Fruit fly (Drosophila melanogaster): Measurements from ENCODE around the gene sinah.

Gene sinah

dm6 chr3L:16862284-16862683 is 3.4 kb downstream of the sinah start, which contains the start of gene Rh4 (continued):
- TF ChIP-seq CG11093 (GFP tag; IDR thresholded peaks at IDR 0.05) (no peak), CG30403 (GFP tag; optimal IDR thresholded peaks at IDR 0.05) (no peak), gcm2 (GFP tag; optimal IDR thresholded peaks at IDR 0.05) (no peak), Spps (tag; optimal IDR thresholded peaks at IDR 0.05) (no peak), Optix (GFP tag; IDR thresholded peaks at IDR 0.05) (0 out of 3 replicates have a peak, but pooled peaks have one; percentile 24), ac (GFP tag; optimal IDR thresholded peaks at IDR 0.05) (no peak), mld (GFP tag; IDR thresholded peaks at IDR 0.05; ENCODE audit: partially characterized antibody) (0 out of 3 replicates have a peak, but pooled peaks have one; percentile 14), CG6765 (GFP tag; optimal IDR thresholded peaks at IDR 0.05) (no peak), Pdp1 (GFP tag; optimal IDR thresholded peaks at IDR 0.05) (peak in 1 of 2 experiments; percentile 77), Rx (GFP tag; IDR thresholded peaks at IDR 0.05) (0 out of 2 replicates have a peak, but pooled peaks have one; percentile 19), pb (GFP tag; optimal IDR thresholded peaks at IDR 0.05) (no peak), CG11456 (GFP tag; IDR thresholded peaks at IDR 0.05) (0 out of 3 replicates have a peak, but pooled peaks have one; percentile 53), CG4854 (GFP tag; optimal IDR thresholded peaks at IDR 0.05) (no peak), org-1 (GFP tag; optimal IDR thresholded peaks at IDR 0.05) (no peak), dimm (GFP tag; IDR thresholded peaks at IDR 0.05) (no peak), insv (GFP tag; optimal IDR thresholded peaks at IDR 0.05) (no peak), YL-1 (GFP tag; optimal IDR thresholded peaks at IDR 0.05) (no peak), CG11696 (GFP tag; IDR thresholded peaks at IDR 0.05) (peak; percentile 9; the same call in 1 of the 2 replicates), ci (GFP tag; IDR thresholded peaks at IDR 0.05) (peak; percentile 28; the same call in 1 of the 3 replicates), Max (GFP tag; optimal IDR thresholded peaks at IDR 0.05) (no peak), seq (GFP tag; IDR thresholded peaks at IDR 0.05) (no peak), wdn (GFP tag; IDR thresholded peaks at IDR 0.05) (no peak), CG2116 (GFP tag; optimal IDR thresholded peaks at IDR 0.05) (no peak), vvl (GFP tag; IDR thresholded peaks at IDR 0.05) (no peak), p53 (GFP tag; optimal IDR thresholded peaks at IDR 0.05) (no peak), Bteb2 (GFP tag; optimal IDR thresholded peaks at IDR 0.05) (no peak)

- TF ChIP-seq pzg (GFP tag; optimal IDR thresholded peaks at IDR 0.05) (peak; percentile 76), gfzf (GFP tag; optimal IDR thresholded peaks at IDR 0.05) (peak; percentile 26), CG6689 (GFP tag; IDR thresholded peaks at IDR 0.05) (no peak), BEAF-32 (GFP tag; optimal IDR thresholded peaks at IDR 0.05) (peak; percentile 10), MBD-R2 (GFP tag; IDR thresholded peaks at IDR 0.05) (peak; percentile 84), sob (GFP tag; IDR thresholded peaks at IDR 0.05) (0 out of 2 replicates have a peak, but pooled peaks have one; percentile 27), MESR4 (GFP tag; optimal IDR thresholded peaks at IDR 0.05) (peak; percentile 84), da (GFP tag; optimal IDR thresholded peaks at IDR 0.05) (no peak), CG8924 (tag; optimal IDR thresholded peaks at IDR 0.05) (no peak), Ets97D (GFP tag; optimal IDR thresholded peaks at IDR 0.05) (peak; percentile 37), Mad (GFP tag; optimal IDR thresholded peaks at IDR 0.05) (no peak), Sry-δ (GFP tag; optimal IDR thresholded peaks at IDR 0.05) (peak; percentile 13), CG3995 (GFP tag; optimal IDR thresholded peaks at IDR 0.05) (peak; percentile 50), CG3847 (GFP tag; IDR thresholded peaks at IDR 0.05) (peak; percentile 43; the same call in 1 of the 2 replicates), Gsc (GFP tag; IDR thresholded peaks at IDR 0.05) (no peak), YL-1 (GFP tag; optimal IDR thresholded peaks at IDR 0.05) (peak; percentile 12), Myb (GFP tag; optimal IDR thresholded peaks at IDR 0.05) (peak; percentile 69), trem (tag; optimal IDR thresholded peaks at IDR 0.05) (peak; percentile 22), stwl (tag; optimal IDR thresholded peaks at IDR 0.05) (peak; percentile 78), sqz (GFP tag; optimal IDR thresholded peaks at IDR 0.05) (peak; percentile 87), CG14710 (tag; optimal IDR thresholded peaks at IDR 0.05) (peak; percentile 37), CG6254 (GFP tag; optimal IDR thresholded peaks at IDR 0.05) (no peak), rib (GFP tag; IDR thresholded peaks at IDR 0.05) (no peak), CG4360 (GFP tag; IDR thresholded peaks at IDR 0.05) (peak; percentile 16; the same call in 1 of the 2 replicates), Dp (GFP tag; optimal IDR thresholded peaks at IDR 0.05) (peak; percentile 94), Med (GFP tag) (peak; percentile 69), CG8765 (GFP tag; IDR thresholded peaks at IDR 0.05) (no peak)
These were observed 4.1 kb downstream of the sinah start, which contains the start of gene CG9951 for dm6 chr3L:16862958-16863357. Gene CG9951 (plus strand): TSS chr3L:16863164.
